Worm (Caenorhabditis elegans): ENCODE measurements around the gene C50E3.15.

C50E3.15 gene

DNA sequence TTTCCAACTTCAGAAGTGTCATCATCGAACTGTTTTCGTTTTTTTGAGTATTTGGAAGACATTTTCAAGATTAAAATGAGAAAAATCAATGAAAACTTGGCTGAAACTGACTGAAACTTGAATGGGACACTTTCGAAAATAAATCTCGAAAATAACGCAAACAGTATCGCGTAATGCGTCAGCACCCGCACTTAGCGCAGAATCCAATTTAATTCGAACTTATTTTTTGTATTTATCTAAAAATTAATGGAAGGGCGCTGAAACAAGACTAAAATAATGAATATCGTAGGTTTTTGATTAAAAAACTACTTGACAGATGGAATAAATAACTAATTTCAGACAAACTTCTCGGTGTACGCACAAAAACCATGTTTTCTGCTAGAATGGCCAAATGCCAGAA lies 42.7 kb upstream of the C50E3.15 start, which contains the start of the genes snu-66 and ints-9 (continued):
- TF ChIP-seq zip-2 (tag; optimal IDR thresholded peaks at IDR 0.05) (no peak), nhr-42 (GFP tag; IDR thresholded peaks at IDR 0.05) (no peak), ceh-28 (tag; optimal IDR thresholded peaks at IDR 0.05) (no peak), hmg-1.1 (GFP tag; IDR thresholded peaks at IDR 0.05) (0 out of 2 replicates have a peak, but pooled peaks have one; percentile 29), lin-13 (GFP tag; optimal IDR thresholded peaks at IDR 0.05) (no peak), dpl-1 (GFP tag; optimal IDR thresholded peaks at IDR 0.05) (peak; percentile 78), cey-2 (tag; optimal IDR thresholded peaks at IDR 0.05; ENCODE audit: borderline replicate concordance, insufficient read depth) (no peak), nhr-102 (tag; optimal IDR thresholded peaks at IDR 0.05) (peak; percentile 16), hif-1 (tag; optimal IDR thresholded peaks at IDR 0.05) (no peak), nhr-237 (tag; optimal IDR thresholded peaks at IDR 0.05) (no peak), hlh-11 (tag; optimal IDR thresholded peaks at IDR 0.05) (no peak), ztf-11 (tag; optimal IDR thresholded peaks at IDR 0.05) (no peak), F10B5.3 (tag; optimal IDR thresholded peaks at IDR 0.05) (no peak), lsy-2 (tag; optimal IDR thresholded peaks at IDR 0.05) (peak in 1 of 2 experiments; percentile 86), unc-130 (GFP tag; optimal IDR thresholded peaks at IDR 0.05) (no peak), ztf-7 (tag; optimal IDR thresholded peaks at IDR 0.05) (no peak), skn-1 (tag; optimal IDR thresholded peaks at IDR 0.05) (no peak), zip-11 (GFP tag; IDR thresholded peaks at IDR 0.05) (no peak), nhr-28 (tag; optimal IDR thresholded peaks at IDR 0.05) (no peak), dmd-6 (GFP tag; IDR thresholded peaks at IDR 0.05) (0 out of 2 replicates have a peak, but pooled peaks have one; percentile 21), nhr-6 (tag; optimal IDR thresholded peaks at IDR 0.05) (no peak), F44E2.7 (GFP tag; IDR thresholded peaks at IDR 0.05) (no peak), ces-1 (GFP tag; optimal IDR thresholded peaks at IDR 0.05) (no peak), rbr-2 (tag; optimal IDR thresholded peaks at IDR 0.05) (peak; percentile 55), ceh-44 (GFP tag; IDR thresholded peaks at IDR 0.05) (no peak), mep-1 (tag; optimal IDR thresholded peaks at IDR 0.05) (peak; percentile 62), unc-39 (tag; optimal IDR thresholded peaks at IDR 0.05) (no peak), zag-1 (tag; optimal IDR thresholded peaks at IDR 0.05) (no peak), mes-2 (tag; optimal IDR thresholded peaks at IDR 0.05; ENCODE audit: poor library complexity, severe bottlenecking) (peak; percentile 81), lin-38 (GFP tag; IDR thresholded peaks at IDR 0.05) (peak; percentile 85), D1046.2 (GFP tag; IDR thresholded peaks at IDR 0.05) (no peak), duxl-1 (tag; optimal IDR thresholded peaks at IDR 0.05; ENCODE audit: poor library complexity) (no peak), sdz-12 (GFP tag; optimal IDR thresholded peaks at IDR 0.05) (no peak), aly-2 (tag; optimal IDR thresholded peaks at IDR 0.05) (no peak), lin-1 (GFP tag; IDR thresholded peaks at IDR 0.05) (no peak), F49E8.2 (tag; optimal IDR thresholded peaks at IDR 0.05; ENCODE audit: borderline replicate concordance) (no peak), egl-27 (tag; optimal IDR thresholded peaks at IDR 0.05) (no peak), gei-8 (GFP tag; optimal IDR thresholded peaks at IDR 0.05) (no peak), Y75B8A.6 (GFP tag; IDR thresholded peaks at IDR 0.05) (no peak), ceh-32 (tag; optimal IDR thresholded peaks at IDR 0.05; ENCODE audit: poor library complexity) (no peak), spr-1 (tag; optimal IDR thresholded peaks at IDR 0.05) (no peak), unc-62 (GFP tag; optimal IDR thresholded peaks at IDR 0.05 in 1 of 2) (no peak), unc-62 (tag; optimal IDR thresholded peaks at IDR 0.05) (no peak), fkh-10 (GFP tag; optimal IDR thresholded peaks at IDR 0.05) (no peak)

All from whole organism, L4 larva.